Fruit fly (Drosophila melanogaster): ENCODE data around the gene CG15824.
A peak's percentile ranks its signal among the peaks of the same experiment; 100 is the strongest.

The CG15824 gene

dm6 chr2L:850727-851257 is 34.1 kb downstream of the CG15824 start, which contains the start of gene drongo (continued):
- TF ChIP-seq HmgD (GFP tag; optimal IDR thresholded peaks at IDR 0.05) (peak; percentile 67), E2f1 (GFP tag; IDR thresholded peaks at IDR 0.05) (no peak), CG14965 (GFP tag; optimal IDR thresholded peaks at IDR 0.05; ENCODE audit: borderline replicate concordance) (no peak), CG12391 (tag; optimal IDR thresholded peaks at IDR 0.05) (peak; percentile 61), CG12942 (GFP tag; optimal IDR thresholded peaks at IDR 0.05) (no peak), hb (GFP tag; IDR thresholded peaks at IDR 0.05; ENCODE audit: partially characterized antibody) (no peak), Gug (GFP tag; IDR thresholded peaks at IDR 0.05) (peak; percentile 18; the same call in 1 of the 4 replicates), Xrp1 (GFP tag; IDR thresholded peaks at IDR 0.05) (0 out of 2 replicates have a peak, but pooled peaks have one; percentile 30), ssp (GFP tag; IDR thresholded peaks at IDR 0.05) (no peak), CG1647 (GFP tag; optimal IDR thresholded peaks at IDR 0.05) (no peak)

DNA sequence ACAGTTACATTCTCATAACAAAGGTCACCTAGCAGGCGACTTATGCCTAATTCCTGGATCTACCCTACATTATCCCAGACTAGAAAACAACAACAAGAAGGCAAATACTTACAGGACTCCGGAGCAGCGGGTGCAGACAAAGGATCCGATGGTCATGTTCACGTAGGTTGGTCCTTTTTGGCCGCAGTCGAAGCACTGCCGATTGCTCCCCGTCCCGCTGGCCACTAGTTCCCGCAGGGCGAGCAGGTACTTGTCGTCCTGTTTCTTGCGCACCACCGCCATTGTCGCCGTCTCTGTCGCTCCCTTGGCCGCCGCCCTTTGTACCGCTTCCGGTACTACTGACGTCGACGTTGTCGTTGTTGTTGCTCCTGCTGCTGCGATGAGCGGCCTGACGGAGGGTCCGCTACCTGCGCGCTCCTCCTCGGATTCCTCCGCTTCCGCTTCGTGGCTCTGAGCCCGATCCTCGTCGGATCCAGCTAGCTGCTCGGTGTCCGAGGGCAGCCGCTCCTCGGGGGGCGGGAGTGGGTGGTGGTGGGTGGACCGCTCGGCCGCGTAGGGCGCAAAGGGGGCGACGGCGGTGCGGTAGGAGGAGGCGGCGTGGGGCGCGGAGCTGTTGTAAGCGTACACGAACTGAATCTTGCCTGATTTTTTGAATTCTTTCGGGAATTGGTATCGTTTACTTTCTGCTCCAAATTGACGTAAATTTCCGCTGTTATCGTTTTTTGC is 35.0 kb downstream of the CG15824 start:
- TF ChIP-seq CG11456 (GFP tag; IDR thresholded peaks at IDR 0.05) (0 out of 3 replicates have a peak, but pooled peaks have one; percentile 18), CG9797 (GFP tag; optimal IDR thresholded peaks at IDR 0.05) (no peak), sens (GFP tag) (peak; percentile 59), bbx (GFP tag; IDR thresholded peaks at IDR 0.05; ENCODE audit: partially characterized antibody) (0 out of 2 replicates have a peak, but pooled peaks have one; percentile 22), CG10321 (GFP tag; IDR thresholded peaks at IDR 0.05) (0 out of 2 replicates have a peak, but pooled peaks have one; percentile 34), tll (GFP tag; optimal IDR thresholded peaks at IDR 0.05) (peak in 1 of 2 experiments; percentile 55), zen (tag; optimal IDR thresholded peaks at IDR 0.05) (peak; percentile 79), so (GFP tag; IDR thresholded peaks at IDR 0.05) (0 out of 3 replicates have a peak, but pooled peaks have one; percentile 20), zfh1 (GFP tag; IDR thresholded peaks at IDR 0.05) (peak; percentile 24; the same call in 1 of the 3 replicates), ci (GFP tag; IDR thresholded peaks at IDR 0.05) (peak; percentile 47; the same call in 1 of the 3 replicates), onecut (GFP tag; IDR thresholded peaks at IDR 0.05) (no peak), z (GFP tag; IDR thresholded peaks at IDR 0.05) (no peak), gfzf (GFP tag; optimal IDR thresholded peaks at IDR 0.05) (no peak), CG17612 (GFP tag; IDR thresholded peaks at IDR 0.05) (no peak), croc (GFP tag; conservative IDR thresholded peaks at IDR 0.05) (no peak), twi (tag; optimal IDR thresholded peaks at IDR 0.05) (peak; percentile 21), crol (GFP tag; IDR thresholded peaks at IDR 0.05) (peak; percentile 76), Rfx (GFP tag; IDR thresholded peaks at IDR 0.05) (0 out of 2 replicates have a peak, but pooled peaks have one; percentile 13), psq (GFP tag; optimal IDR thresholded peaks at IDR 0.05) (no peak), HmgD (GFP tag; optimal IDR thresholded peaks at IDR 0.05) (peak; percentile 23), CG4360 (GFP tag; IDR thresholded peaks at IDR 0.05) (peak; percentile 80), lov (optimal IDR thresholded peaks at IDR 0.05) (no peak), lov (GFP tag; IDR thresholded peaks at IDR 0.05) (0 out of 3 replicates have a peak, but pooled peaks have one; percentile 11), ATbp (GFP tag; optimal IDR thresholded peaks at IDR 0.05) (no peak), chm (GFP tag; IDR thresholded peaks at IDR 0.05) (0 out of 2 replicates have a peak, but pooled peaks have one; percentile 19), hbn (GFP tag; IDR thresholded peaks at IDR 0.05; ENCODE audit: partially characterized antibody) (0 out of 2 replicates have a peak, but pooled peaks have one; percentile 22), Med (GFP tag) (peak; percentile 62), CG7786 (GFP tag; optimal IDR thresholded peaks at IDR 0.05) (no peak), CG1832 (GFP tag; optimal IDR thresholded peaks at IDR 0.05) (peak; percentile 47), D (optimal IDR thresholded peaks at IDR 0.05) (peak; percentile 57), D (GFP tag; optimal IDR thresholded peaks at IDR 0.05) (no peak), CG15479 (GFP tag; optimal IDR thresholded peaks at IDR 0.05) (peak; percentile 86), aop (GFP tag; IDR thresholded peaks at IDR 0.05) (0 out of 2 replicates have a peak, but pooled peaks have one; percentile 5), chn (GFP tag; optimal IDR thresholded peaks at IDR 0.05) (peak; percentile 6), hb (GFP tag; IDR thresholded peaks at IDR 0.05; ENCODE audit: partially characterized antibody) (0 out of 3 replicates have a peak, but pooled peaks have one; percentile 8)
